Worm (Caenorhabditis elegans) whole organism, L1 larva: ENCODE measurements around the gene K12H4.5.

ENCODE experiments used
- C04F5.9 ChIP-seq: sonication (generic microtip); optimal IDR thresholded peaks from 2 replicates; lab custom pipeline; 2016; ENCODE audit warnings: missing genetic modification characterization, missing compliant biosample characterization
- ama-1 ChIP-seq: fragments of 150-350 bp; optimal IDR thresholded peaks from 2 replicates; lab custom pipeline; 2014
- lin-39 ChIP-seq: fragments of 150-350 bp; optimal IDR thresholded peaks from 2 replicates; lab custom pipeline; 2014; ENCODE audit warnings: missing biosample characterization, missing genetic modification reagents, missing genetic modification characterization
- mdl-1 ChIP-seq, 2 experiments: fragments of 150-350 bp; optimal IDR thresholded peaks; 2 replicates each; lab custom pipeline; 2014 to 2017; ENCODE audit warnings: missing biosample characterization in 2 of 2, missing genetic modification characterization in 2 of 2, inconsistent platforms in 1 of 2
- nhr-11 ChIP-seq: fragments of 150-350 bp; optimal IDR thresholded peaks from 2 replicates; lab custom pipeline; 2014; ENCODE audit warnings: missing biosample characterization, missing genetic modification characterization
- ztf-4 ChIP-seq: fragments of 150-350 bp; optimal IDR thresholded peaks from 2 replicates; lab custom pipeline; 2014; ENCODE audit warnings: missing biosample characterization, missing genetic modification characterization

- no peak for TF ChIP-seq nhr-11 (tag; lab: Kevin White, UChicago)
- TF ChIP-seq mdl-1 (tag; optimal IDR thresholded peaks at IDR 0.05; lab: Kevin White, UChicago) = no peak
- TF ChIP-seq lin-39 (tag; lab: Kevin White, UChicago) = no peak
- no peak for TF ChIP-seq ztf-4
- no peak for TF ChIP-seq C04F5.9
- no peak for TF ChIP-seq ama-1 (lab: Kevin White, UChicago)
Observed at ce11 chrIII:8022077-8022476, 22.2 kb upstream of the K12H4.5 start, which contains the start of gene F44B9.2.
